Fruit fly (Drosophila melanogaster): Measurements from ENCODE around the gene dia.

DNA sequence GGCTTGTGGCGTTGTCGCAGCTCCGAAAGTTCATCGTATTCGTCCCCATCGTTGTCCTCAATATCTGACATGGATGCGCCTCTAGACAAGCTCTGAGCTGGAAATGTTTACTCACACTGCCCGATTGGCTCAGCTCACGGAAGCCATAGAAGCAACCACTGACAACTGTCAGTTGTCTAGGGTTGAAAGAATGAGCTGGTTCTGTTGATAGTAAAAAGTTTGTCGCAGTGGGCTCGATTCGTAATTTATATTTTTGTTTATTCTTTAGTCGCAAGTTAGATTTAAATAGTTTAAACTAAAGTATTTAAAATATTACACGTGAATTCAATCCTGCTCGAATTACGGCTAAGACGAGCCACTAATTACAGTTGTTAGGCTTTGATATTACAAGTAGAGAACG, 27.8 kb upstream of the dia start, which contains the start of gene CarT:
- no peak for TF ChIP-seq fd85E (GFP tag; optimal IDR thresholded peaks at IDR 0.05)
- no peak for TF ChIP-seq topi (GFP tag; optimal IDR thresholded peaks at IDR 0.05)
- no peak for TF ChIP-seq CG11294 (GFP tag; IDR thresholded peaks at IDR 0.05)
- no peak for TF ChIP-seq CG32006 (GFP tag; optimal IDR thresholded peaks at IDR 0.05)
- TF ChIP-seq CG31627 (GFP tag; optimal IDR thresholded peaks at IDR 0.05), result no peak
- no peak for TF ChIP-seq Lpt (GFP tag; optimal IDR thresholded peaks at IDR 0.05)
- no peak for TF ChIP-seq CG6854 (GFP tag; optimal IDR thresholded peaks at IDR 0.05)
- no peak for TF ChIP-seq Blimp-1 (GFP tag; optimal IDR thresholded peaks at IDR 0.05)
- TF ChIP-seq CG8632 (GFP tag; optimal IDR thresholded peaks at IDR 0.05), result no peak
- no peak for TF ChIP-seq Gug (GFP tag; IDR thresholded peaks at IDR 0.05)
- TF ChIP-seq CG10631 (GFP tag; optimal IDR thresholded peaks at IDR 0.05), result no peak
- TF ChIP-seq CG3032 (tag; optimal IDR thresholded peaks at IDR 0.05), result no peak
- TF ChIP-seq fkh (GFP tag; optimal IDR thresholded peaks at IDR 0.05), result no peak
- TF ChIP-seq cyc (GFP tag; optimal IDR thresholded peaks at IDR 0.05), result no peak
